Worm (Caenorhabditis elegans): Measurements from ENCODE around the gene cri-2.

cri-2 gene

ce11 chrV:8228712-8229119, 27.1 kb downstream of the cri-2 start (continued):
- TF ChIP-seq egl-44 (GFP tag; IDR thresholded peaks at IDR 0.05): 0 out of 2 replicates have a peak, but pooled peaks have one; percentile 38
- peak; percentile 98 for TF ChIP-seq D2030.7 (GFP tag; IDR thresholded peaks at IDR 0.05)
- peak; percentile 86 for TF ChIP-seq Y53G8AR.9 (GFP tag; conservative IDR thresholded peaks at IDR 0.05)
- TF ChIP-seq madf-6 (GFP tag; IDR thresholded peaks at IDR 0.05): peak; percentile 91
- TF ChIP-seq athp-1 (tag; optimal IDR thresholded peaks at IDR 0.05): peak; percentile 40
- TF ChIP-seq mel-28 (tag; optimal IDR thresholded peaks at IDR 0.05; ENCODE audit: borderline replicate concordance): peak; percentile 74
- peak; percentile 94 for TF ChIP-seq Y56A3A.18 (GFP tag; IDR thresholded peaks at IDR 0.05)
- TF ChIP-seq hrde-1 (tag; optimal IDR thresholded peaks at IDR 0.05; ENCODE audit: borderline replicate concordance): peak; percentile 90
- TF ChIP-seq F37B4.10 (GFP tag; IDR thresholded peaks at IDR 0.05): no peak
- peak; percentile 19 to 22 for TF ChIP-seq let-607 (tag; optimal IDR thresholded peaks at IDR 0.05)
- TF ChIP-seq pbrm-1 (GFP tag; IDR thresholded peaks at IDR 0.05): peak; percentile 100
- TF ChIP-seq nhr-120 (GFP tag; IDR thresholded peaks at IDR 0.05): no peak
- peak; percentile 86 for TF ChIP-seq lin-54 (GFP tag; optimal IDR thresholded peaks at IDR 0.05)
- TF ChIP-seq sea-2 (GFP tag; IDR thresholded peaks at IDR 0.05): no peak
- TF ChIP-seq pha-4 (tag; optimal IDR thresholded peaks at IDR 0.05): no peak
- TF ChIP-seq C17E4.6 (GFP tag; IDR thresholded peaks at IDR 0.05): peak; percentile 83
- TF ChIP-seq F52B5.7 (tag; optimal IDR thresholded peaks at IDR 0.05): no peak
- TF ChIP-seq nhr-90 (tag; optimal IDR thresholded peaks at IDR 0.05): peak; percentile 49
- TF ChIP-seq tbx-9 (tag; optimal IDR thresholded peaks at IDR 0.05; ENCODE audit: borderline replicate concordance): no peak
- peak; percentile 49 for TF ChIP-seq akir-1 (GFP tag; optimal IDR thresholded peaks at IDR 0.05)
- TF ChIP-seq tlf-1 (GFP tag; optimal IDR thresholded peaks at IDR 0.05): peak; percentile 69
- TF ChIP-seq ZK185.1 (tag; optimal IDR thresholded peaks at IDR 0.05; ENCODE audit: poor library complexity, severe bottlenecking): peak; percentile 89
- TF ChIP-seq F10E7.11 (tag; optimal IDR thresholded peaks at IDR 0.05): peak; percentile 8
- TF ChIP-seq mes-4 (tag; optimal IDR thresholded peaks at IDR 0.05): peak; percentile 36
- TF ChIP-seq madf-3 (GFP tag; IDR thresholded peaks at IDR 0.05): peak; percentile 74
- TF ChIP-seq B0261.1 (tag; optimal IDR thresholded peaks at IDR 0.05): peak; percentile 59
- peak; percentile 47 for TF ChIP-seq attf-5 (GFP tag; optimal IDR thresholded peaks at IDR 0.05)
- no peak for TF ChIP-seq ccch-3 (GFP tag; optimal IDR thresholded peaks at IDR 0.05)
- no peak for TF ChIP-seq ceh-40 (GFP tag; IDR thresholded peaks at IDR 0.05)
- no peak for TF ChIP-seq bed-1 (GFP tag; IDR thresholded peaks at IDR 0.05)
- TF ChIP-seq snpc-3.4 (tag; optimal IDR thresholded peaks at IDR 0.05): peak; percentile 99
- TF ChIP-seq F22D6.2 (tag; optimal IDR thresholded peaks at IDR 0.05): peak; percentile 41
- peak; percentile 59; the same call in 1 of the 2 replicates for TF ChIP-seq lin-26 (GFP tag; IDR thresholded peaks at IDR 0.05)
- peak; percentile 65 for TF ChIP-seq ceh-91 (GFP tag; IDR thresholded peaks at IDR 0.05)
- TF ChIP-seq Y53F4B.3 (GFP tag; IDR thresholded peaks at IDR 0.05): peak; percentile 72
- TF ChIP-seq tbp1 (GFP tag; optimal IDR thresholded peaks at IDR 0.05): peak; percentile 84
- TF ChIP-seq ceh-100 (GFP tag; IDR thresholded peaks at IDR 0.05): peak; percentile 92
- peak; percentile 80 for TF ChIP-seq somi-1 (GFP tag; optimal IDR thresholded peaks at IDR 0.05)
- no peak for TF ChIP-seq F55B11.4 (tag; optimal IDR thresholded peaks at IDR 0.05; ENCODE audit: borderline replicate concordance, insufficient read depth)
- peak; percentile 37; the same call in 1 of the 2 replicates for TF ChIP-seq K11D2.4 (GFP tag; IDR thresholded peaks at IDR 0.05)
- TF ChIP-seq unc-130 (GFP tag; optimal IDR thresholded peaks at IDR 0.05): peak; percentile 62
- TF ChIP-seq rpc-1 (optimal IDR thresholded peaks at IDR 0.05): peak; percentile 14
- peak; percentile 23 for TF ChIP-seq rpc-1 (tag; optimal IDR thresholded peaks at IDR 0.05)
- peak in 2 of 3 experiments; percentile 31 to 75 for TF ChIP-seq lin-35 (GFP tag; optimal IDR thresholded peaks at IDR 0.05)
- peak; percentile 84 for TF ChIP-seq hmg-20 (GFP tag; IDR thresholded peaks at IDR 0.05)
- peak; percentile 25 for TF ChIP-seq ztf-26 (tag; optimal IDR thresholded peaks at IDR 0.05)
- TF ChIP-seq B0019.2 (GFP tag; conservative IDR thresholded peaks at IDR 0.05): peak; percentile 69
- TF ChIP-seq F33H1.4 (GFP tag; IDR thresholded peaks at IDR 0.05): peak; percentile 71
- TF ChIP-seq Y67H2A.10 (GFP tag; conservative IDR thresholded peaks at IDR 0.05): no peak

Data from whole organism, young adult.